Worm (Caenorhabditis elegans): ENCODE results near the gene F23B12.7.

- TF ChIP-seq him-1 (tag; optimal IDR thresholded peaks at IDR 0.05), result no peak
- no peak for TF ChIP-seq dao-5 (tag; optimal IDR thresholded peaks at IDR 0.05)
- TF ChIP-seq W03F9.2 (tag; optimal IDR thresholded peaks at IDR 0.05), result no peak
Measured at ce11 chrV:14433584-14433983, 15.9 kb upstream of the F23B12.7 start.
